Fruit fly (Drosophila melanogaster) whole organism, embryonic: Measurements from ENCODE around the gene CG2854.

Experiments
- ATbp ChIP-seq: fragments of 200-800 bp; sonication (Bioruptor generic); optimal IDR thresholded peaks from 2 replicates; lab custom pipeline; 2017; ENCODE audit warnings: missing biosample characterization, mild to moderate bottlenecking, missing genetic modification characterization, missing genetic modification reagents
- Aef1 ChIP-seq: fragments of 200-800 bp; sonication (Bioruptor generic); IDR thresholded peaks from 3 replicates; pipeline ENCODE4 v1.3.6; 2022; ENCODE audit warnings: missing biosample characterization, missing genetic modification characterization
- CG10431 ChIP-seq: fragments of 200-800 bp; sonication (Bioruptor generic); optimal IDR thresholded peaks from 3 replicates; lab custom pipeline; 2018; ENCODE audit warnings: missing biosample characterization, mild to moderate bottlenecking, missing genetic modification characterization
- CG11093 ChIP-seq: fragments of 200-800 bp; sonication (Bioruptor generic); IDR thresholded peaks from 3 replicates; pipeline ENCODE4 v1.3.6; 2022; ENCODE audit warnings: missing biosample characterization, missing genetic modification characterization
- CG11696 ChIP-seq: fragments of 200-800 bp; sonication (Bioruptor generic); IDR thresholded peaks from 2 replicates; pipeline ENCODE4 v1.3.6; 2022; ENCODE audit warnings: missing biosample characterization, missing genetic modification characterization
- CG12104 ChIP-seq: fragments of 200-800 bp; sonication (Bioruptor generic); optimal IDR thresholded peaks from 3 replicates; lab custom pipeline; 2016; ENCODE audit warnings: missing biosample characterization, missing genetic modification characterization
- CG12744 ChIP-seq: fragments of 200-800 bp; sonication (Bioruptor generic); optimal IDR thresholded peaks from 2 replicates; lab custom pipeline; 2016; ENCODE audit warnings: missing biosample characterization, missing genetic modification characterization
- CG14965 ChIP-seq: fragments of 200-800 bp; sonication (Bioruptor generic); optimal IDR thresholded peaks from 2 replicates; lab custom pipeline; 2016; ENCODE audit warnings: missing biosample characterization, missing genetic modification characterization, borderline replicate concordance
- CG18764 ChIP-seq: fragments of 200-800 bp; sonication (Bioruptor generic); optimal IDR thresholded peaks from 3 replicates; lab custom pipeline; 2016; ENCODE audit warnings: missing biosample characterization, missing genetic modification characterization
- CG30431 ChIP-seq: fragments of 200-800 bp; sonication (Bioruptor generic); optimal IDR thresholded peaks from 2 replicates; lab custom pipeline; 2017; ENCODE audit warnings: missing biosample characterization, missing genetic modification characterization
- CG3281 ChIP-seq: fragments of 200-800 bp; sonication (Bioruptor generic); optimal IDR thresholded peaks from 3 replicates; lab custom pipeline; 2017; ENCODE audit warnings: missing biosample characterization, mild to moderate bottlenecking, missing genetic modification characterization
- CG33213 ChIP-seq: fragments of 200-800 bp; sonication (Bioruptor generic); optimal IDR thresholded peaks from 3 replicates; lab custom pipeline; 2016; ENCODE audit warnings: missing biosample characterization, missing genetic modification characterization
- CG3726 ChIP-seq: fragments of 200-800 bp; sonication (Bioruptor generic); IDR thresholded peaks from 3 replicates; pipeline ENCODE4, ENCODE4 v1.3.6; 2022; ENCODE audit warnings: missing biosample characterization, missing genetic modification characterization
- CG4424 ChIP-seq: fragments of 200-800 bp; sonication (Bioruptor generic); optimal IDR thresholded peaks from 3 replicates; lab custom pipeline; 2016; ENCODE audit warnings: missing biosample characterization, missing genetic modification characterization
- CG4617 ChIP-seq: fragments of 200-800 bp; sonication (Bioruptor generic); optimal IDR thresholded peaks from 3 replicates; lab custom pipeline; 2016; ENCODE audit warnings: missing biosample characterization, missing genetic modification characterization, borderline replicate concordance
- CG7987 ChIP-seq: fragments of 200-800 bp; sonication (Bioruptor generic); optimal IDR thresholded peaks from 2 replicates; lab custom pipeline; 2018; ENCODE audit warnings: missing biosample characterization, mild to moderate bottlenecking, missing genetic modification characterization, moderate library complexity
- CG8089 ChIP-seq: fragments of 200-800 bp; sonication (Bioruptor generic); optimal IDR thresholded peaks from 3 replicates; lab custom pipeline; 2016; ENCODE audit warnings: missing biosample characterization, missing genetic modification characterization
- CG8924 ChIP-seq: fragments of 200-800 bp; optimal IDR thresholded peaks from 3 replicates; lab custom pipeline; 2019; ENCODE audit warnings: missing biosample characterization, mild to moderate bottlenecking, missing genetic modification characterization, moderate library complexity
- CG9727 ChIP-seq: fragments of 200-800 bp; sonication (Bioruptor generic); optimal IDR thresholded peaks from 3 replicates; lab custom pipeline; 2017; ENCODE audit warnings: missing biosample characterization, mild to moderate bottlenecking, missing genetic modification characterization
- CkIIα-i1 ChIP-seq: fragments of 200-800 bp; sonication (Bioruptor generic); IDR thresholded peaks from 2 replicates; pipeline ENCODE4 v1.3.6; 2022; ENCODE audit warnings: missing biosample characterization, missing genetic modification characterization
- Doc2 ChIP-seq: fragments of 200-800 bp; sonication (Bioruptor generic); IDR thresholded peaks from 2 replicates; pipeline ENCODE4 v1.3.6; 2022; ENCODE audit warnings: missing biosample characterization, missing genetic modification characterization
- Gsc ChIP-seq: fragments of 200-800 bp; sonication (Bioruptor generic); IDR thresholded peaks from 2 replicates; pipeline ENCODE4 v1.3.6; 2022; ENCODE audit warnings: missing biosample characterization, missing genetic modification characterization
- HLH4C ChIP-seq: fragments of 200-800 bp; sonication (Bioruptor generic); IDR thresholded peaks from 3 replicates; pipeline ENCODE4 v1.3.6; 2022; ENCODE audit warnings: missing biosample characterization, missing genetic modification characterization; ENCODE audit not compliant: partially characterized antibody
- Hey ChIP-seq: fragments of 200-800 bp; sonication (Bioruptor generic); optimal IDR thresholded peaks from 3 replicates; lab custom pipeline; 2018; ENCODE audit warnings: missing biosample characterization, mild to moderate bottlenecking, missing genetic modification characterization
- HmgD ChIP-seq: fragments of 200-800 bp; sonication (Bioruptor generic); optimal IDR thresholded peaks from 3 replicates; lab custom pipeline; 2016; ENCODE audit warnings: missing biosample characterization, missing genetic modification characterization
- Nf-YA ChIP-seq: fragments of 200-800 bp; sonication (Bioruptor generic); IDR thresholded peaks from 2 replicates; pipeline ENCODE4 v1.3.6; 2022; ENCODE audit warnings: missing biosample characterization, missing genetic modification characterization
- Optix ChIP-seq: fragments of 200-800 bp; sonication (Bioruptor generic); IDR thresholded peaks from 3 replicates; pipeline ENCODE4 v1.3.6; 2022; ENCODE audit warnings: missing biosample characterization, missing genetic modification characterization
- Side ChIP-seq: fragments of 200-800 bp; sonication (Bioruptor generic); optimal IDR thresholded peaks from 2 replicates; lab custom pipeline; 2016; ENCODE audit warnings: missing biosample characterization, missing genetic modification characterization
- Ssrp ChIP-seq: fragments of 200-800 bp; sonication (Bioruptor generic); optimal IDR thresholded peaks from 2 replicates; lab custom pipeline; 2018; ENCODE audit warnings: missing biosample characterization, mild to moderate bottlenecking, missing genetic modification characterization, moderate library complexity
- amos ChIP-seq: fragments of 200-800 bp; sonication (Bioruptor generic); IDR thresholded peaks from 2 replicates; pipeline ENCODE4 v1.3.6; 2022; ENCODE audit warnings: missing biosample characterization, missing genetic modification characterization; ENCODE audit not compliant: partially characterized antibody
- ap ChIP-seq: fragments of 200-800 bp; sonication (Bioruptor generic); IDR thresholded peaks from 2 replicates; pipeline ENCODE4 v1.3.6; 2022; ENCODE audit warnings: missing biosample characterization, missing genetic modification characterization
- bowl ChIP-seq: fragments of 200-800 bp; sonication (Bioruptor generic); IDR thresholded peaks from 2 replicates; pipeline ENCODE4 v1.3.6; 2022; ENCODE audit warnings: missing biosample characterization, missing genetic modification characterization
- bsh ChIP-seq, 2 experiments: fragments of 200-800 bp; sonication (Bioruptor generic); optimal IDR thresholded peaks; 2 replicates each; lab custom pipeline; 2017 to 2018; ENCODE audit warnings: mild to moderate bottlenecking in 2 of 2, missing biosample characterization in 2 of 2, missing genetic modification characterization in 2 of 2, moderate library complexity in 1 of 2
- grau ChIP-seq: fragments of 200-800 bp; optimal IDR thresholded peaks from 3 replicates; lab custom pipeline; 2019; ENCODE audit warnings: missing biosample characterization, mild to moderate bottlenecking, missing genetic modification characterization, moderate library complexity
- gsb ChIP-seq: fragments of 200-800 bp; sonication (Bioruptor generic); IDR thresholded peaks from 2 replicates; pipeline ENCODE4 v1.3.6; 2022; ENCODE audit warnings: missing biosample characterization, missing genetic modification characterization
- gt ChIP-seq: fragments of 200-800 bp; sonication (Bioruptor generic); IDR thresholded peaks from 2 replicates; pipeline ENCODE4 v1.3.6; 2022; ENCODE audit warnings: missing biosample characterization, missing genetic modification characterization
- h ChIP-seq: fragments of >200 bp; optimal IDR thresholded peaks from 2 replicates; lab custom pipeline; 2017
- ken ChIP-seq: fragments of 200-800 bp; sonication (Bioruptor generic); IDR thresholded peaks from 3 replicates; pipeline ENCODE4 v1.3.6; 2022; ENCODE audit warnings: missing biosample characterization, missing genetic modification characterization
- knrl ChIP-seq: fragments of 200-800 bp; sonication (Bioruptor generic); IDR thresholded peaks from 3 replicates; pipeline ENCODE4 v1.3.6; 2022; ENCODE audit warnings: missing biosample characterization, missing genetic modification characterization; ENCODE audit not compliant: partially characterized antibody
- nerfin-2 ChIP-seq: fragments of 200-800 bp; sonication (Bioruptor generic); IDR thresholded peaks from 2 replicates; pipeline ENCODE4 v1.3.6; 2022; ENCODE audit warnings: missing biosample characterization, missing genetic modification characterization; ENCODE audit not compliant: partially characterized antibody
- pita ChIP-seq: fragments of 200-800 bp; sonication (Bioruptor generic); optimal IDR thresholded peaks from 2 replicates; lab custom pipeline; 2017; ENCODE audit warnings: missing biosample characterization, mild to moderate bottlenecking, missing genetic modification characterization
- rib ChIP-seq: fragments of 200-800 bp; sonication (Bioruptor generic); IDR thresholded peaks from 2 replicates; pipeline ENCODE4 v1.3.6; 2022; ENCODE audit warnings: missing biosample characterization, missing genetic modification characterization
- schlank ChIP-seq: fragments of 200-800 bp; sonication (Bioruptor generic); optimal IDR thresholded peaks from 2 replicates; lab custom pipeline; 2018; ENCODE audit warnings: missing biosample characterization, mild to moderate bottlenecking, missing genetic modification characterization
- sens ChIP-seq: fragments of 200-800 bp; sonication (Bioruptor generic); peaks from one replicate; lab custom pipeline; 2016; ENCODE audit warnings: missing biosample characterization, missing genetic modification characterization
- shn ChIP-seq: fragments of 200-800 bp; sonication (Bioruptor generic); optimal IDR thresholded peaks from 3 replicates; lab custom pipeline; 2016; ENCODE audit warnings: missing biosample characterization, missing genetic modification characterization
- slp2 ChIP-seq: fragments of 200-800 bp; sonication (Bioruptor generic); optimal IDR thresholded peaks from 2 replicates; lab custom pipeline; 2016; ENCODE audit warnings: missing biosample characterization, missing genetic modification characterization
- sug ChIP-seq: fragments of 200-800 bp; optimal IDR thresholded peaks from 2 replicates; lab custom pipeline; 2019; ENCODE audit warnings: missing biosample characterization, mild to moderate bottlenecking, missing genetic modification characterization, moderate library complexity
- tap ChIP-seq: fragments of 200-800 bp; optimal IDR thresholded peaks from 3 replicates; lab custom pipeline; 2019; ENCODE audit warnings: missing biosample characterization, mild to moderate bottlenecking, missing genetic modification characterization, moderate library complexity
- trh ChIP-seq: fragments of 200-800 bp; sonication (Bioruptor generic); optimal IDR thresholded peaks from 2 replicates; lab custom pipeline; 2016; ENCODE audit warnings: missing biosample characterization, missing genetic modification characterization
- ttk ChIP-seq: fragments of 200-800 bp; sonication (Bioruptor generic); IDR thresholded peaks from 2 replicates; pipeline ENCODE4 v2.1.2; 2022; ENCODE audit warnings: missing biosample characterization, missing genetic modification characterization
- usp ChIP-seq: fragments of >200 bp; optimal IDR thresholded peaks from 2 replicates; lab custom pipeline; 2017; ENCODE audit warnings: missing biosample characterization, missing genetic modification characterization

Gene CG2854

dm6 chrX:2321900-2322555 is 4.9 kb upstream of the CG2854 start (continued):
- TF ChIP-seq HLH4C (GFP tag; lab: Robert Waterston, UW) (no peak), slp2 (GFP tag; lab: Kevin White, UChicago) (no peak), amos (GFP tag; lab: Robert Waterston, UW) (no peak), HmgD (GFP tag; lab: Kevin White, UChicago) (no peak), CG7987 (GFP tag; lab: Kevin White, UChicago) (no peak), CG12104 (no peak), Aef1 (GFP tag; lab: Robert Waterston, UW) (peak; percentile 49; the same call in 2 of the 3 replicates), CG4617 (GFP tag; lab: Kevin White, UChicago) (peak; percentile 18), ken (GFP tag; lab: Robert Waterston, UW) (peak; percentile 75), Side (GFP tag; lab: Kevin White, UChicago) (peak; percentile 16), ATbp (GFP tag; lab: Kevin White, UChicago) (peak; percentile 36), CG8089 (no peak), Optix (peak; percentile 53; the same call in 1 of the 3 replicates), usp (GFP tag; lab: Kevin White, UChicago) (no peak), ttk (no peak), Gsc (GFP tag; lab: Robert Waterston, UW) (no peak), CG4424 (peak; percentile 20), CkIIα-i1 (GFP tag; lab: Robert Waterston, UW) (no peak), Doc2 (GFP tag; lab: Robert Waterston, UW) (no peak), gt (GFP tag; lab: Robert Waterston, UW) (no peak), Nf-YA (GFP tag; lab: Robert Waterston, UW) (no peak), grau (peak; percentile 94), CG10431 (GFP tag; lab: Kevin White, UChicago) (no peak), nerfin-2 (GFP tag; lab: Robert Waterston, UW) (no peak), CG3281 (GFP tag; lab: Kevin White, UChicago) (no peak), tap (no peak), CG9727 (peak; percentile 15), bowl (GFP tag; lab: Robert Waterston, UW) (peak; percentile 42; the same call in 1 of the 2 replicates), CG33213 (no peak), rib (GFP tag; lab: Robert Waterston, UW) (no peak), CG11093 (GFP tag; lab: Robert Waterston, UW) (no peak), CG3726 (GFP tag; lab: Robert Waterston, UW) (no peak), pita (GFP tag; lab: Kevin White, UChicago) (no peak), Ssrp (tag; lab: Kevin White, UChicago) (peak; percentile 35), knrl (no peak), sug (no peak), CG11696 (peak; percentile 45; the same call in 1 of the 2 replicates), gsb (GFP tag; lab: Robert Waterston, UW) (0 out of 2 replicates have a peak, but pooled peaks have one; percentile 25), CG12744 (GFP tag; lab: Kevin White, UChicago) (no peak), CG14965 (GFP tag; lab: Kevin White, UChicago) (no peak), bsh (GFP tag; optimal IDR thresholded peaks at IDR 0.05; lab: Kevin White, UChicago) (peak; percentile 53 to 76), CG30431 (peak; percentile 2), schlank (tag; lab: Kevin White, UChicago) (peak; percentile 32), CG18764 (no peak), CG8924 (tag; lab: Kevin White, UChicago) (peak; percentile 67), Hey (tag; lab: Kevin White, UChicago) (no peak), h (lab: Kevin White, UChicago) (no peak), trh (GFP tag; lab: Kevin White, UChicago) (no peak), shn (GFP tag; lab: Kevin White, UChicago) (peak; percentile 47), sens (peak; percentile 84), ap (GFP tag; lab: Robert Waterston, UW) (peak; percentile 50; the same call in 1 of the 2 replicates)
